Fruit fly (Drosophila melanogaster) whole organism: Measurements from ENCODE around the gene ind.

Experiments used
- CG8478 ChIP-seq: fragments of >200 bp; optimal IDR thresholded peaks from 2 replicates; lab custom pipeline; 2018; ENCODE audit warnings: inconsistent platforms
- Dll ChIP-seq: fragments of >200 bp; optimal IDR thresholded peaks from 2 replicates; lab custom pipeline; 2017
- EcR ChIP-seq, 2 experiments: fragments of >200 bp; optimal IDR thresholded peaks; 2 replicates each; lab custom pipeline; 2017; ENCODE audit warnings: missing biosample characterization in 2 of 2, missing genetic modification characterization in 2 of 2, missing genetic modification reagents in 2 of 2
- pan ChIP-seq: fragments of >200 bp; optimal IDR thresholded peaks from 2 replicates; lab custom pipeline; 2017
- psq ChIP-seq: fragments of >200 bp; optimal IDR thresholded peaks from 2 replicates; lab custom pipeline; 2017
- usp ChIP-seq: fragments of >200 bp; optimal IDR thresholded peaks from 2 replicates; lab custom pipeline; 2017; ENCODE audit warnings: missing biosample characterization, missing genetic modification characterization, mixed read lengths

ind gene

dm6 chr3L:15043874-15044336, at the start of gene ind:
Gene ind, minus strand, starts transcription at chr3L:15043924.
- TF ChIP-seq EcR (GFP tag; optimal IDR thresholded peaks at IDR 0.05; lab: Kevin White, UChicago) (no peak), CG8478 (lab: Kevin White, UChicago) (no peak), usp (GFP tag; lab: Kevin White, UChicago) (no peak), psq (lab: Kevin White, UChicago) (no peak), Dll (lab: Kevin White, UChicago) (no peak), pan (lab: Kevin White, UChicago) (no peak)

- no peak for TF ChIP-seq usp (GFP tag; lab: Kevin White, UChicago)
- TF ChIP-seq CG8478 (lab: Kevin White, UChicago), result no peak
- no peak for TF ChIP-seq pan (lab: Kevin White, UChicago)
- no peak for TF ChIP-seq EcR (GFP tag; optimal IDR thresholded peaks at IDR 0.05; lab: Kevin White, UChicago)
- TF ChIP-seq Dll (lab: Kevin White, UChicago), result no peak
- no peak for TF ChIP-seq psq (lab: Kevin White, UChicago)
These were observed 46.4 kb upstream of the ind start for dm6 chr3L:15089887-15090679.

dm6 chr3L:15089083-15089704, 45.5 kb upstream of the ind start:
- TF ChIP-seq psq (lab: Kevin White, UChicago) (no peak), EcR (GFP tag; optimal IDR thresholded peaks at IDR 0.05; lab: Kevin White, UChicago) (no peak), CG8478 (lab: Kevin White, UChicago) (no peak), Dll (lab: Kevin White, UChicago) (no peak)

dm6 chr3L:15088285-15088684, 44.6 kb upstream of the ind start:
- TF ChIP-seq EcR (GFP tag; optimal IDR thresholded peaks at IDR 0.05; lab: Kevin White, UChicago), result no peak
- TF ChIP-seq usp (GFP tag; lab: Kevin White, UChicago), result no peak
- TF ChIP-seq psq (lab: Kevin White, UChicago), result no peak

DNA sequence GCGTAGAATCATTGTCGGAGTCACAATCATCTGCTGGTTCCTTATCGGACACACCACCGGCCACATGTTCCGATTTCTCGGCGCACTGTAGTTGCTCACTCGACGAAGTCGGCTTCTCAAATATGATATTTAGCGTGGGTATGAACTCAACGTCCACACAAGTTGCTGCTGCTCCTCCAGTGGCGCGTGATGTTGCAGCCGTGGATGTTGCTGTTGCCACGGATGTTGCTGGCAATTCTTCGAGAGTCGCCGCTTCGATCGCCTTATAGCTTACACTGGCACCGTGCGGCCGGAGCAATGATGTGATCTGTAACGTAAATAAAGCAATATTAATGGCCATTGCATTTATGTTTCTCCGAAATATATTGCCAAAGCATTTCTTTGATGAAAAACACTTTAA, 40.6 kb upstream of the ind start:
- no peak for TF ChIP-seq Dll (lab: Kevin White, UChicago)
- no peak for TF ChIP-seq usp (GFP tag; lab: Kevin White, UChicago)
- TF ChIP-seq CG8478 (lab: Kevin White, UChicago), result no peak
- no peak for TF ChIP-seq psq (lab: Kevin White, UChicago)
- no peak for TF ChIP-seq pan (lab: Kevin White, UChicago)
- TF ChIP-seq EcR (GFP tag; optimal IDR thresholded peaks at IDR 0.05; lab: Kevin White, UChicago), result no peak

DNA sequence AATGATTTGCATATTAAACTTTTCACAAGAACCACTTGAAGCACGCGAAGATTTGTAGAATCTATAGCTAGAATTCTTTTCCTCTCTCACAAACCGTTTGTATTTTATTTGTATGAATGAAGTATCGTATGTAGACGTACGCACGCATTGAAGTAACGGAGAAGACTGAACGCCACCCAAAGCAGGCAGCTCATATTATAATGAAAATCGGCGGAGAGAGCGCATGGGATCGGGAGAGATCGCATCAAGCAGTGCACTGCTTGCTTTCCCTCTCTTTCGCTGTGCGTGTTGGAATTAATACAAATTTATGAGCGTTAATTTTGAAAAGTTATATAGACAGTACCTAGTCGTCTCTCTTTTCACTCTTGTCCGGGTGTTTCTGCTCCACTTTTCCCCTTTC, 35.6 kb upstream of the ind start:
- TF ChIP-seq Dll (lab: Kevin White, UChicago), result no peak
- no peak for TF ChIP-seq EcR (GFP tag; optimal IDR thresholded peaks at IDR 0.05; lab: Kevin White, UChicago)
- TF ChIP-seq psq (lab: Kevin White, UChicago), result no peak
- no peak for TF ChIP-seq pan (lab: Kevin White, UChicago)
- no peak for TF ChIP-seq CG8478 (lab: Kevin White, UChicago)
- no peak for TF ChIP-seq usp (GFP tag; lab: Kevin White, UChicago)

dm6 chr3L:15078347-15078746, 34.6 kb upstream of the ind start, which contains the start of gene Or71a:
Gene Or71a, minus strand, starts transcription at chr3L:15078447.
- no peak for TF ChIP-seq EcR (GFP tag; optimal IDR thresholded peaks at IDR 0.05; lab: Kevin White, UChicago)
- TF ChIP-seq Dll (lab: Kevin White, UChicago), result no peak
- no peak for TF ChIP-seq psq (lab: Kevin White, UChicago)
- TF ChIP-seq CG8478 (lab: Kevin White, UChicago), result no peak
- TF ChIP-seq usp (GFP tag; lab: Kevin White, UChicago), result no peak
- no peak for TF ChIP-seq pan (lab: Kevin White, UChicago)

- no peak for TF ChIP-seq psq (lab: Kevin White, UChicago)
- TF ChIP-seq Dll (lab: Kevin White, UChicago), result no peak
- TF ChIP-seq pan (lab: Kevin White, UChicago), result no peak
- no peak for TF ChIP-seq CG8478 (lab: Kevin White, UChicago)
- TF ChIP-seq EcR (GFP tag; optimal IDR thresholded peaks at IDR 0.05; lab: Kevin White, UChicago), result no peak
- no peak for TF ChIP-seq usp (GFP tag; lab: Kevin White, UChicago)
These were observed 32.7 kb upstream of the ind start for dm6 chr3L:15076380-15076779.

dm6 chr3L:15073680-15074079, 30.0 kb upstream of the ind start:
- TF ChIP-seq pan (lab: Kevin White, UChicago), result no peak
- no peak for TF ChIP-seq EcR (GFP tag; optimal IDR thresholded peaks at IDR 0.05; lab: Kevin White, UChicago)
- TF ChIP-seq usp (GFP tag; lab: Kevin White, UChicago), result no peak
- no peak for TF ChIP-seq psq (lab: Kevin White, UChicago)
- no peak for TF ChIP-seq Dll (lab: Kevin White, UChicago)
- no peak for TF ChIP-seq CG8478 (lab: Kevin White, UChicago)

DNA sequence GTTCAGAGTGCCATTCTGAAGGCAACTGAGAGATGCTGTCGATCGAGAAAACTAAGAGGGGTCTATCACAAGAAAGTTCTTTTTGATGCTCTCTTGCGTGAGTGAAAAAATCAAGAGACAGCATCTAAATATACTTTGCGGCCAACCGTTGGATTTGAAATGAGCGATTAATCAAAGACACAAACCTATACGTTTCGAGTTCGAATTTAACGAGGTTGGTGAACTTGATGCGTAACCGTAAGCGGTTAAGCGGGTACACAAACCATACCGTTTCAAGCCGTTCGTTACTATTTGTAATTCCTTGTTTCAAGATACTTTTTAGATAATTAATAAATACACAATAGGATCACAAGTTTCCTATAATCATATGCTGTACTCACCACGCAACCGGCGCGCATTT, 28.4 kb upstream of the ind start:
- no peak for TF ChIP-seq CG8478 (lab: Kevin White, UChicago)
- no peak for TF ChIP-seq Dll (lab: Kevin White, UChicago)
- no peak for TF ChIP-seq psq (lab: Kevin White, UChicago)

DNA sequence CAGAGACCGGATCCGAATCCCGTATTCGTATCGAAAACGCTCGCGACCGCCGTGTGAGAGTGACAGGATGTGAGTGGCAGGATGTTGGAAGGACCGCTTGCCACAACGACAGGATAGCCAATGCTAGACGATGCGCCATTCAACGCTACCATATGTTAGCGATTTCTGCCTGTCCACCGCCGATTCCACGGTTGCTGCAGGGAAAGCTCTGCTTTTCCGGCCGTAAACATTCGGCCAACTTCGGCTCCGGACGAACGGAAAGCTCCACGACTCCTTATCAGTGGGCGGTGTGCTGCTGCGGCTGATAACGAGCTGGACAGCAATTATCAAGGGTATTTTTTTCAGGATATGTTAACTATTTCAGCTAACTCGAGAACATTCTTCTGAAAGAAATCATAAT, 21.2 kb upstream of the ind start, which contains the start of gene Sytbeta:
Gene Sytbeta, minus strand, starts transcription at position 101 of the 400 bp plus-strand sequence.
- no peak for TF ChIP-seq EcR (GFP tag; optimal IDR thresholded peaks at IDR 0.05; lab: Kevin White, UChicago)
- TF ChIP-seq pan (lab: Kevin White, UChicago), result no peak
- no peak for TF ChIP-seq Dll (lab: Kevin White, UChicago)
- no peak for TF ChIP-seq usp (GFP tag; lab: Kevin White, UChicago)
- no peak for TF ChIP-seq CG8478 (lab: Kevin White, UChicago)
- TF ChIP-seq psq (lab: Kevin White, UChicago), result no peak
